Worm (Caenorhabditis elegans) whole organism, L1 larva: ENCODE measurements around the gene T05C12.1.

Source experiments
- aha-1 ChIP-seq: fragments of 150-350 bp; optimal IDR thresholded peaks from 2 replicates; lab custom pipeline; 2014; ENCODE audit warnings: missing biosample characterization, missing genetic modification characterization
- aly-2 ChIP-seq: fragments of 150-350 bp; optimal IDR thresholded peaks from 2 replicates; lab custom pipeline; 2014; ENCODE audit warnings: missing biosample characterization, missing genetic modification characterization
- ceh-82 ChIP-seq, 3 experiments: fragments of 150-350 bp in 1 of 3; sonication (generic microtip) in 2 of 3; optimal IDR thresholded peaks; 2 replicates each; lab custom pipeline; 2014 to 2017; ENCODE audit warnings: missing biosample characterization in 3 of 3, missing genetic modification characterization in 3 of 3
- ceh-90 ChIP-seq: sonication (generic microtip); optimal IDR thresholded peaks from 2 replicates; lab custom pipeline; 2016; ENCODE audit warnings: missing genetic modification characterization, missing compliant biosample characterization
- egl-27 ChIP-seq, 2 experiments: fragments of 150-350 bp in 1 of 2; sonication (generic microtip); optimal IDR thresholded peaks; 3 replicates each; lab custom pipeline; 2017 to 2018; ENCODE audit warnings: missing biosample characterization in 2 of 2, missing genetic modification characterization in 2 of 2, missing genetic modification reagents in 2 of 2
- lin-35 ChIP-seq, 2 experiments: fragments of 150-350 bp; optimal IDR thresholded peaks; 2 replicates each; lab custom pipeline; 2014; ENCODE audit warnings: missing biosample characterization in 2 of 2, missing genetic modification characterization in 2 of 2, missing genetic modification reagents in 2 of 2
- nhr-237 ChIP-seq: fragments of 150-350 bp; optimal IDR thresholded peaks from 2 replicates; lab custom pipeline; 2014; ENCODE audit warnings: missing biosample characterization, missing genetic modification characterization
- pag-3 ChIP-seq: sonication (generic microtip); optimal IDR thresholded peaks from 2 replicates; lab custom pipeline; 2017; ENCODE audit warnings: missing genetic modification characterization, mild to moderate bottlenecking, missing compliant biosample characterization, antibody characterized with exemption, borderline replicate concordance; ENCODE audit not compliant: insufficient read depth
- rnt-1 ChIP-seq: sonication (generic microtip); optimal IDR thresholded peaks from 2 replicates; lab custom pipeline; 2016; ENCODE audit warnings: mild to moderate bottlenecking, missing genetic modification characterization, moderate library complexity, missing compliant biosample characterization

DNA sequence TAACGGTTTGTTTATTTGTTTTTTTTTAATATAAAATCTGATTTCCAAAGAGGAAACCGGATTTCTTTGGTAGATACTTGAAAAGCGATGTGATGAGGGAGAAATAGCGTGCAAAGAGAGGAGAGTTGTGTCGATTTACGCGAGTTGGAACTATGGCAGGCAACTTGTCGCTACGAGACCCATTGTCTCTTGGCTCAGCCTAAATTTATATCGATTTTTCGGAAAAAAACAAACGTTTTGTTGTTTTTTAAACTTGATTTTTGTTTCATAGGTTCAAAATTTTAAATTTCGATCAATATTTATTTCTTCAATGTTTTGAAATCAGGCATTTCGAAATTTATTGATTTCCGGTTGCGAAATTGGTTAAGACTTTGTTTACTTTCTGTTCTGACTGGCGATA lies 43.0 kb downstream of the T05C12.1 start, which contains the start of gene M110.3:
- no peak for TF ChIP-seq aly-2 (tag; lab: Kevin White, UChicago)
- TF ChIP-seq pag-3 (tag; lab: Kevin White, UChicago), result peak; percentile 71
- TF ChIP-seq nhr-237 (tag; lab: Kevin White, UChicago), result no peak
- TF ChIP-seq egl-27 (tag; optimal IDR thresholded peaks at IDR 0.05; lab: Kevin White, UChicago), result no peak
- TF ChIP-seq aha-1 (tag; lab: Kevin White, UChicago), result no peak
- TF ChIP-seq ceh-90, result no peak
- TF ChIP-seq lin-35 (GFP tag; optimal IDR thresholded peaks at IDR 0.05; lab: Kevin White, UChicago), result peak; percentile 47 to 63
- TF ChIP-seq ceh-82 (tag; optimal IDR thresholded peaks at IDR 0.05; lab: Kevin White, UChicago), result peak in 2 of 3 experiments; percentile 4 to 42
- peak; percentile 43 for TF ChIP-seq rnt-1
